Fruit fly (Drosophila melanogaster) whole organism, prepupa: ENCODE measurements around the gene RpS28a.

Experiments used
- CG11762 ChIP-seq: fragments of 200-800 bp; sonication (Bioruptor generic); optimal IDR thresholded peaks from 3 replicates; lab custom pipeline; 2016; ENCODE audit warnings: missing biosample characterization, missing genetic modification characterization; ENCODE audit not compliant: insufficient read depth
- CG8632 ChIP-seq: fragments of 200-800 bp; sonication (Bioruptor generic); optimal IDR thresholded peaks from 3 replicates; lab custom pipeline; 2016; ENCODE audit warnings: missing biosample characterization, missing genetic modification characterization
- dac ChIP-seq: fragments of 200-800 bp; sonication (Bioruptor generic); optimal IDR thresholded peaks from 2 replicates; lab custom pipeline; 2017; ENCODE audit warnings: missing biosample characterization, mild to moderate bottlenecking, missing genetic modification characterization
- net ChIP-seq: fragments of 200-800 bp; sonication (Bioruptor generic); optimal IDR thresholded peaks from 3 replicates; lab custom pipeline; 2016; ENCODE audit warnings: missing biosample characterization, missing genetic modification characterization
- pdm3 ChIP-seq: fragments of 200-800 bp; sonication (Bioruptor generic); optimal IDR thresholded peaks from 3 replicates; lab custom pipeline; 2016; ENCODE audit warnings: missing biosample characterization, missing genetic modification characterization
- ss ChIP-seq, 2 experiments: fragments of 200-800 bp; sonication (Bioruptor generic); optimal IDR thresholded peaks; 2 replicates in 1 of 2; 3 replicates in 1 of 2; lab custom pipeline; 2017 to 2018; ENCODE audit warnings: mild to moderate bottlenecking in 2 of 2, missing biosample characterization in 2 of 2, missing genetic modification characterization in 2 of 2, moderate library complexity in 1 of 2
- vri ChIP-seq: fragments of 200-800 bp; sonication (Bioruptor generic); optimal IDR thresholded peaks from 3 replicates; lab custom pipeline; 2016; ENCODE audit warnings: missing biosample characterization, mild to moderate bottlenecking, missing genetic modification characterization

dm6 chr3R:29999495-29999894, 23.0 kb downstream of the RpS28a start, which contains the start of gene CG34298:
- TF ChIP-seq CG8632 (GFP tag; lab: Kevin White, UChicago) (no peak), pdm3 (GFP tag; lab: Kevin White, UChicago) (no peak), dac (no peak), ss (GFP tag; optimal IDR thresholded peaks at IDR 0.05; lab: Kevin White, UChicago) (no peak), vri (GFP tag; lab: Kevin White, UChicago) (no peak), net (no peak), CG11762 (GFP tag; lab: Kevin White, UChicago) (no peak)
